Fruit fly (Drosophila melanogaster): Measurements from ENCODE around the gene barr.

DNA sequence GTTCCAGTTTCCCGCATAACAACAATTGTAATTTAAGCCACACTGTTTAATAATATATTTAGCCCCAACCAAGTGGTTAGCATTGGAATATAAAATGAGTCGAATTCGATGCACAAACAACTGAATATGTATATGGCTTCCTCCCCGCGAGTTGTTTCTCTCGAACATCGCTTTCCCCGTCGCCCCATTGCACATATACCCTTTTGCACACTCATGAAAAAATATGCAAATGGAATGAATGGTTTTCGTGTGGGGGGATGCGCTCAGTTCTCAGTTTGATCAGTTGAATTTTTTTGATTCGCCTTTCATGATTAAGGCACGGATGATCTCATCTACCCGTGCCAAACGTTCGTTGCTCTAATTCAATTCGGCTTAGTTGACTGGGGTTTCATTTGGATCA lies 19.6 kb upstream of the barr start:
- no peak for TF ChIP-seq CTCF (optimal IDR thresholded peaks at IDR 0.05)
- TF ChIP-seq CG8478 (optimal IDR thresholded peaks at IDR 0.05): no peak
